Worm (Caenorhabditis elegans): Measurements from ENCODE around the gene athp-2.

athp-2 gene

ce11 chrII:4372867-4373397, 33.0 kb downstream of the athp-2 start:
- TF ChIP-seq rcor-1 (GFP tag; IDR thresholded peaks at IDR 0.05): no peak
- no peak for TF ChIP-seq ztf-6 (GFP tag; IDR thresholded peaks at IDR 0.05)
- TF ChIP-seq bed-1 (GFP tag; IDR thresholded peaks at IDR 0.05): 0 out of 2 replicates have a peak, but pooled peaks have one; percentile 50
- TF ChIP-seq ets-4 (GFP tag; optimal IDR thresholded peaks at IDR 0.05): no peak
- TF ChIP-seq madf-3 (GFP tag; IDR thresholded peaks at IDR 0.05): 0 out of 2 replicates have a peak, but pooled peaks have one; percentile 68
- peak; percentile 81 for TF ChIP-seq zfh-2 (GFP tag; conservative IDR thresholded peaks at IDR 0.05)
- 0 out of 2 replicates have a peak, but pooled peaks have one; percentile 24 for TF ChIP-seq sea-2 (GFP tag; IDR thresholded peaks at IDR 0.05)
- TF ChIP-seq nfyb-1 (GFP tag; IDR thresholded peaks at IDR 0.05): no peak
- no peak for TF ChIP-seq pbrm-1 (GFP tag; IDR thresholded peaks at IDR 0.05)

ce11 chrII:4374885-4375284, 34.9 kb downstream of the athp-2 start:
- no peak for TF ChIP-seq nhr-179 (tag; optimal IDR thresholded peaks at IDR 0.05)
- no peak for TF ChIP-seq nhr-27 (tag; optimal IDR thresholded peaks at IDR 0.05)
- TF ChIP-seq ZK185.1 (tag; optimal IDR thresholded peaks at IDR 0.05; ENCODE audit: poor library complexity, severe bottlenecking): no peak
- no peak for TF ChIP-seq zfh-2 (GFP tag; conservative IDR thresholded peaks at IDR 0.05)
- TF ChIP-seq ceh-27 (GFP tag; optimal IDR thresholded peaks at IDR 0.05): no peak
- no peak for TF ChIP-seq akir-1 (GFP tag; optimal IDR thresholded peaks at IDR 0.05)
- peak; percentile 59 for TF ChIP-seq lsl-1 (GFP tag; optimal IDR thresholded peaks at IDR 0.05)
- TF ChIP-seq D2030.7 (GFP tag; IDR thresholded peaks at IDR 0.05): peak; percentile 29; the same call in 1 of the 2 replicates
- TF ChIP-seq unc-62 (GFP tag; optimal IDR thresholded peaks at IDR 0.05): no peak
- no peak for TF ChIP-seq ztf-25 (GFP tag; IDR thresholded peaks at IDR 0.05)
- TF ChIP-seq B0019.2 (GFP tag; conservative IDR thresholded peaks at IDR 0.05): no peak
- TF ChIP-seq F10E7.11 (tag; optimal IDR thresholded peaks at IDR 0.05): no peak
- TF ChIP-seq Y67H2A.10 (GFP tag; conservative IDR thresholded peaks at IDR 0.05): no peak
- TF ChIP-seq madf-8 (GFP tag; conservative IDR thresholded peaks at IDR 0.05): peak; percentile 76
- no peak for TF ChIP-seq bed-1 (GFP tag; IDR thresholded peaks at IDR 0.05)
- no peak for TF ChIP-seq ztf-3 (GFP tag; optimal IDR thresholded peaks at IDR 0.05)
- TF ChIP-seq madf-6 (GFP tag; IDR thresholded peaks at IDR 0.05): peak; percentile 88
- no peak for TF ChIP-seq Y56A3A.18 (GFP tag; IDR thresholded peaks at IDR 0.05)
- TF ChIP-seq lin-26 (GFP tag; IDR thresholded peaks at IDR 0.05): no peak
- TF ChIP-seq bed-2 (GFP tag; IDR thresholded peaks at IDR 0.05): no peak
- TF ChIP-seq xnd-1 (tag; optimal IDR thresholded peaks at IDR 0.05): peak; percentile 64
- TF ChIP-seq snpc-1.1 (tag; optimal IDR thresholded peaks at IDR 0.05; ENCODE audit: insufficient read depth): no peak
- no peak for TF ChIP-seq hmg-20 (GFP tag; IDR thresholded peaks at IDR 0.05)
- no peak for TF ChIP-seq nfya-1 (tag; optimal IDR thresholded peaks at IDR 0.05; ENCODE audit: borderline replicate concordance, insufficient read depth)
- TF ChIP-seq C17E4.6 (GFP tag; IDR thresholded peaks at IDR 0.05): no peak
- TF ChIP-seq lir-1 (GFP tag; conservative IDR thresholded peaks at IDR 0.05): no peak
- peak; percentile 28 for TF ChIP-seq lin-54 (GFP tag; optimal IDR thresholded peaks at IDR 0.05)
- peak; percentile 54 for TF ChIP-seq F33H1.4 (GFP tag; IDR thresholded peaks at IDR 0.05)
- TF ChIP-seq nhr-90 (tag; optimal IDR thresholded peaks at IDR 0.05): no peak
- no peak for TF ChIP-seq F52B5.7 (tag; optimal IDR thresholded peaks at IDR 0.05)
- no peak for TF ChIP-seq F57A8.1 (GFP tag; optimal IDR thresholded peaks at IDR 0.05)
- no peak for TF ChIP-seq lin-40 (tag; optimal IDR thresholded peaks at IDR 0.05)
- TF ChIP-seq mcd-1 (GFP tag; IDR thresholded peaks at IDR 0.05): no peak
- TF ChIP-seq sdz-38 (tag; optimal IDR thresholded peaks at IDR 0.05): no peak
- TF ChIP-seq Y79H2A.3 (GFP tag; conservative IDR thresholded peaks at IDR 0.05): no peak
- peak; percentile 68 for TF ChIP-seq ceh-91 (GFP tag; IDR thresholded peaks at IDR 0.05)
- no peak for TF ChIP-seq him-1 (tag; optimal IDR thresholded peaks at IDR 0.05)
- no peak for TF ChIP-seq Y53G8AR.9 (GFP tag; conservative IDR thresholded peaks at IDR 0.05)
- no peak for TF ChIP-seq pbrm-1 (GFP tag; IDR thresholded peaks at IDR 0.05)
- TF ChIP-seq ets-4 (GFP tag; optimal IDR thresholded peaks at IDR 0.05): no peak
- TF ChIP-seq ztf-22 (GFP tag; optimal IDR thresholded peaks at IDR 0.05): no peak

Data from whole organism, young adult.